Worm (Caenorhabditis elegans): ENCODE data around the gene top-2.

- TF ChIP-seq mec-3 (tag; optimal IDR thresholded peaks at IDR 0.05; ENCODE audit: borderline replicate concordance) (no peak), pag-3 (tag; optimal IDR thresholded peaks at IDR 0.05; ENCODE audit: borderline replicate concordance) (no peak), sox-2 (GFP tag; IDR thresholded peaks at IDR 0.05) (no peak), T23F11.4 (GFP tag; optimal IDR thresholded peaks at IDR 0.05) (no peak), pha-4 (tag; optimal IDR thresholded peaks at IDR 0.05) (no peak)
These were observed 38.3 kb upstream of the top-2 start for ce11 chrII:11836554-11837218.

Data from whole organism, late embryonic.